Fruit fly (Drosophila melanogaster) whole organism, prepupa: ENCODE results near the gene CG5412.

Experiments used
- Blimp-1 ChIP-seq: fragments of 200-800 bp; sonication (Bioruptor generic); optimal IDR thresholded peaks from 3 replicates; lab custom pipeline; 2017; ENCODE audit warnings: missing biosample characterization, missing genetic modification characterization, mild to moderate bottlenecking, moderate library complexity, missing genetic modification reagents
- CG6854 ChIP-seq: fragments of 200-800 bp; sonication (Bioruptor generic); optimal IDR thresholded peaks from 2 replicates; lab custom pipeline; 2017; ENCODE audit warnings: missing biosample characterization, mild to moderate bottlenecking, missing genetic modification characterization
- fkh ChIP-seq: fragments of 200-800 bp; sonication (Bioruptor generic); optimal IDR thresholded peaks from 3 replicates; lab custom pipeline; 2017; ENCODE audit warnings: missing biosample characterization, mild to moderate bottlenecking, missing genetic modification characterization, moderate library complexity
- net ChIP-seq: fragments of 200-800 bp; sonication (Bioruptor generic); optimal IDR thresholded peaks from 3 replicates; lab custom pipeline; 2016; ENCODE audit warnings: missing biosample characterization, missing genetic modification characterization
- vri ChIP-seq: fragments of 200-800 bp; sonication (Bioruptor generic); optimal IDR thresholded peaks from 3 replicates; lab custom pipeline; 2016; ENCODE audit warnings: missing biosample characterization, mild to moderate bottlenecking, missing genetic modification characterization

- TF ChIP-seq fkh (GFP tag; lab: Kevin White, UChicago) (peak; percentile 10), vri (GFP tag; lab: Kevin White, UChicago) (peak; percentile 67), net (GFP tag; lab: Kevin White, UChicago) (no peak), CG6854 (GFP tag; lab: Kevin White, UChicago) (no peak), Blimp-1 (GFP tag; lab: Kevin White, UChicago) (no peak)
Measured at dm6 chr3R:20549017-20549854, 27.6 kb upstream of the CG5412 start.
